Worm (Caenorhabditis elegans) whole organism, young adult: ENCODE data around the gene K10B3.1.

ENCODE experiments used
- F39B2.1 ChIP-seq: fragments of 200-800 bp; sonication (Bioruptor generic); IDR thresholded peaks from 2 replicates; pipeline ENCODE4 v1.3.6; 2022; ENCODE audit warnings: missing genetic modification reagents, missing genetic modification characterization, missing compliant biosample characterization
- ama-1 ChIP-seq, 3 experiments: fragments of 150-350 bp in 1 of 3; sonication (generic microtip) in 2 of 3; optimal IDR thresholded peaks; 2 replicates each; lab custom pipeline; 2014 to 2018; ENCODE audit warnings: missing biosample characterization in 2 of 3, missing genetic modification characterization in 2 of 3, missing genetic modification reagents in 2 of 3
- ceh-100 ChIP-seq: fragments of 200-800 bp; sonication (Bioruptor generic); IDR thresholded peaks from 2 replicates; pipeline ENCODE4 v1.3.6; 2022; ENCODE audit warnings: missing genetic modification reagents, missing genetic modification characterization, missing compliant biosample characterization
- madf-3 ChIP-seq: fragments of 200-800 bp; sonication (Bioruptor generic); IDR thresholded peaks from 2 replicates; pipeline ENCODE4 v1.3.6; 2022; ENCODE audit warnings: missing genetic modification reagents, missing genetic modification characterization, missing compliant biosample characterization
- nfya-1 ChIP-seq: sonication (generic microtip); optimal IDR thresholded peaks from 2 replicates; lab custom pipeline; 2017; ENCODE audit warnings: antibody characterized with exemption, missing compliant biosample characterization, missing genetic modification characterization, borderline replicate concordance; ENCODE audit not compliant: insufficient read depth
- ztf-18 ChIP-seq: sonication (generic microtip); optimal IDR thresholded peaks from 2 replicates; lab custom pipeline; 2016; ENCODE audit warnings: missing genotype, mild to moderate bottlenecking, missing genetic modification characterization, missing compliant biosample characterization

DNA sequence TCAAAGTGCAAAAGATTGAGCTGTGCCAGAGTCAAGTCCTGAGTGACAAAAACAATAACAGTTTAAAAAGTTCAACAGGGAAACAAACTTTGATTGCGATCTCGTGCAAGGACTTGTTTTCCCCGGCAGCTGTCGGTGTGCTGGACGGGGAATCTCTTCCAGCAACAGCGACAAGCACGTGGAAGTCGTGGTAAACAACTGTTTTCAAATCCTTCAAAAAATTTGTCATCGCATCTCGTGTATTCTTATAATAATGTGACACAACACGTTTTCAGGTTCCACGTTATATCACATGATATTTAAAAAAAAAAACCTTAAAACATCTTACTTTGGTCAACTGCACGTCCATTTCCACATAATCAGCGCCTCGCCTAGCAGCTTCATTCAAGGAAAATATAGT, 26.7 kb upstream of the K10B3.1 start:
- no peak for TF ChIP-seq ceh-100 (GFP tag; lab: Robert Waterston, UW)
- TF ChIP-seq F39B2.1 (GFP tag; lab: Robert Waterston, UW) = no peak
- no peak for TF ChIP-seq ama-1 (optimal IDR thresholded peaks at IDR 0.05; lab: Kevin White, UChicago)
- no peak for TF ChIP-seq ama-1 (GFP tag; optimal IDR thresholded peaks at IDR 0.05; lab: Kevin White, UChicago)
- TF ChIP-seq madf-3 (GFP tag; lab: Robert Waterston, UW) = no peak
- no peak for TF ChIP-seq nfya-1 (tag; lab: Kevin White, UChicago)
- TF ChIP-seq ztf-18 (tag; lab: Kevin White, UChicago) = no peak
